Worm (Caenorhabditis elegans) whole organism, young adult: Measurements from ENCODE around the gene clc-7.

ENCODE experiments used
- B0035.1 ChIP-seq: sonication (generic microtip); optimal IDR thresholded peaks from 2 replicates; lab custom pipeline; 2016; ENCODE audit warnings: missing genetic modification characterization, mild to moderate bottlenecking, missing compliant biosample characterization, missing genotype, missing genetic modification reagents
- B0261.1 ChIP-seq: sonication (generic microtip); optimal IDR thresholded peaks from 2 replicates; lab custom pipeline; 2016; ENCODE audit warnings: mild to moderate bottlenecking, missing genetic modification characterization, moderate library complexity, missing compliant biosample characterization
- F37B4.10 ChIP-seq: fragments of 200-800 bp; sonication (Bioruptor generic); IDR thresholded peaks from 2 replicates; pipeline ENCODE4 v1.3.6; 2022; ENCODE audit warnings: missing genetic modification characterization, missing compliant biosample characterization
- F39B2.1 ChIP-seq: fragments of 200-800 bp; sonication (Bioruptor generic); IDR thresholded peaks from 2 replicates; pipeline ENCODE4 v1.3.6; 2022; ENCODE audit warnings: missing genetic modification reagents, missing genetic modification characterization, missing compliant biosample characterization
- F49E8.2 ChIP-seq: sonication (generic microtip); optimal IDR thresholded peaks from 3 replicates; lab custom pipeline; 2017; ENCODE audit warnings: missing genetic modification characterization, mild to moderate bottlenecking, missing compliant biosample characterization, antibody characterized with exemption, moderate library complexity; ENCODE audit not compliant: insufficient read depth
- F52B5.7 ChIP-seq: sonication (generic microtip); optimal IDR thresholded peaks from 2 replicates; lab custom pipeline; 2016; ENCODE audit warnings: mild to moderate bottlenecking, missing genetic modification characterization, missing compliant biosample characterization
- K11D2.4 ChIP-seq: fragments of 200-800 bp; sonication (Bioruptor generic); IDR thresholded peaks from 2 replicates; pipeline ENCODE4 v1.3.6; 2022; ENCODE audit warnings: missing genetic modification reagents, missing genetic modification characterization, missing compliant biosample characterization
- Y53G8AR.9 ChIP-seq: fragments of 200-800 bp; sonication (Bioruptor generic); conservative IDR thresholded peaks from 2 replicates; pipeline ENCODE4 v1.3.6; 2022; ENCODE audit warnings: missing genetic modification reagents, missing genetic modification characterization, missing compliant biosample characterization
- Y67H2A.10 ChIP-seq: fragments of 200-800 bp; sonication (Bioruptor generic); conservative IDR thresholded peaks from 2 replicates; pipeline ENCODE4 v1.3.6; 2022; ENCODE audit warnings: missing genetic modification reagents, missing genetic modification characterization, missing compliant biosample characterization
- Y79H2A.3 ChIP-seq: fragments of 200-800 bp; sonication (Bioruptor generic); conservative IDR thresholded peaks from 2 replicates; pipeline ENCODE4 v1.3.6; 2022; ENCODE audit warnings: missing genetic modification reagents, missing genetic modification characterization, missing compliant biosample characterization
- athp-1 ChIP-seq: sonication (generic microtip); optimal IDR thresholded peaks from 2 replicates; lab custom pipeline; 2017; ENCODE audit warnings: mild to moderate bottlenecking, missing genetic modification characterization, missing compliant biosample characterization
- attf-5 ChIP-seq: fragments of 200-800 bp; sonication (Bioruptor generic); optimal IDR thresholded peaks from 2 replicates; lab custom pipeline; 2018; ENCODE audit warnings: mild to moderate bottlenecking, missing genetic modification characterization, missing compliant biosample characterization
- bed-2 ChIP-seq: fragments of 200-800 bp; sonication (Bioruptor generic); IDR thresholded peaks from 2 replicates; pipeline ENCODE4 v1.3.6; 2022; ENCODE audit warnings: missing genetic modification reagents, missing genetic modification characterization, missing compliant biosample characterization
- ccch-3 ChIP-seq: fragments of 200-800 bp; sonication (Bioruptor generic); optimal IDR thresholded peaks from 2 replicates; lab custom pipeline; 2018; ENCODE audit warnings: mild to moderate bottlenecking, missing genetic modification characterization, missing compliant biosample characterization
- ceh-100 ChIP-seq: fragments of 200-800 bp; sonication (Bioruptor generic); IDR thresholded peaks from 2 replicates; pipeline ENCODE4 v1.3.6; 2022; ENCODE audit warnings: missing genetic modification reagents, missing genetic modification characterization, missing compliant biosample characterization
- chd-7 ChIP-seq: sonication (generic microtip); optimal IDR thresholded peaks from 2 replicates; lab custom pipeline; 2016; ENCODE audit warnings: mild to moderate bottlenecking, missing genetic modification characterization, moderate library complexity, missing compliant biosample characterization
- efl-1 ChIP-seq: fragments of 150-350 bp; optimal IDR thresholded peaks from 2 replicates; lab custom pipeline; 2014; ENCODE audit warnings: missing biosample characterization, missing genetic modification reagents, missing genetic modification characterization
- egl-18 ChIP-seq: fragments of 200-800 bp; sonication (Bioruptor generic); IDR thresholded peaks from 2 replicates; pipeline ENCODE4 v1.3.6; 2022; ENCODE audit warnings: missing genetic modification reagents, missing genetic modification characterization, missing compliant biosample characterization
- egrh-3 ChIP-seq: fragments of 200-800 bp; sonication (Bioruptor generic); IDR thresholded peaks from 2 replicates; pipeline ENCODE4 v1.3.6; 2022; ENCODE audit warnings: missing genetic modification reagents, missing genetic modification characterization, missing compliant biosample characterization
- ets-4 ChIP-seq: fragments of 200-800 bp; sonication (Bioruptor generic); optimal IDR thresholded peaks from 2 replicates; lab custom pipeline; 2018; ENCODE audit warnings: mild to moderate bottlenecking, missing genetic modification characterization, missing compliant biosample characterization
- fkh-3 ChIP-seq: sonication (generic microtip); optimal IDR thresholded peaks from 2 replicates; lab custom pipeline; 2016; ENCODE audit warnings: mild to moderate bottlenecking, missing genetic modification characterization, missing compliant biosample characterization
- him-1 ChIP-seq: sonication (generic microtip); optimal IDR thresholded peaks from 2 replicates; lab custom pipeline; 2016; ENCODE audit warnings: missing genotype, missing genetic modification reagents, missing genetic modification characterization, missing compliant biosample characterization
- let-526 ChIP-seq: fragments of 200-800 bp; sonication (Bioruptor generic); IDR thresholded peaks from 2 replicates; pipeline ENCODE4 v1.3.6; 2022; ENCODE audit warnings: missing genetic modification reagents, missing genetic modification characterization, missing compliant biosample characterization
- lin-26 ChIP-seq: fragments of 200-800 bp; sonication (Bioruptor generic); IDR thresholded peaks from 2 replicates; pipeline ENCODE4 v1.3.6; 2022; ENCODE audit warnings: missing genetic modification reagents, missing genetic modification characterization, missing compliant biosample characterization
- lin-35 ChIP-seq, 3 experiments: fragments of 150-350 bp in 2 of 3; sonication (generic microtip) in 1 of 3; optimal IDR thresholded peaks; 2 replicates each; lab custom pipeline; 2014 to 2018; ENCODE audit warnings: missing biosample characterization in 3 of 3, missing genetic modification characterization in 3 of 3, missing genetic modification reagents in 3 of 3
- lin-40 ChIP-seq: sonication (generic microtip); optimal IDR thresholded peaks from 2 replicates; lab custom pipeline; 2016; ENCODE audit warnings: missing genetic modification characterization, mild to moderate bottlenecking, missing compliant biosample characterization, missing genotype, missing genetic modification reagents
- lsl-1 ChIP-seq: fragments of 200-800 bp; sonication (Bioruptor generic); optimal IDR thresholded peaks from 2 replicates; lab custom pipeline; 2018; ENCODE audit warnings: mild to moderate bottlenecking, missing genetic modification characterization, moderate library complexity, missing compliant biosample characterization
- lsy-27 ChIP-seq: sonication (generic microtip); optimal IDR thresholded peaks from 2 replicates; lab custom pipeline; 2017; ENCODE audit warnings: missing genetic modification characterization, mild to moderate bottlenecking, missing compliant biosample characterization, antibody characterized with exemption, missing genotype, borderline replicate concordance; ENCODE audit not compliant: insufficient read depth
- madf-8 ChIP-seq: fragments of 200-800 bp; sonication (Bioruptor generic); conservative IDR thresholded peaks from 2 replicates; pipeline ENCODE4 v1.3.6; 2022; ENCODE audit warnings: missing genetic modification reagents, missing genetic modification characterization, missing compliant biosample characterization
- nhr-90 ChIP-seq: sonication (generic microtip); optimal IDR thresholded peaks from 2 replicates; lab custom pipeline; 2016; ENCODE audit warnings: missing genotype, mild to moderate bottlenecking, missing genetic modification characterization, missing compliant biosample characterization
- pbrm-1 ChIP-seq: fragments of 200-800 bp; sonication (Bioruptor generic); IDR thresholded peaks from 2 replicates; pipeline ENCODE4 v1.3.6; 2022; ENCODE audit warnings: missing genetic modification reagents, missing genetic modification characterization, missing compliant biosample characterization
- repo-1 ChIP-seq: sonication (generic microtip); optimal IDR thresholded peaks from 2 replicates; lab custom pipeline; 2017; ENCODE audit warnings: mild to moderate bottlenecking, missing genetic modification characterization, missing compliant biosample characterization
- sdz-38 ChIP-seq: sonication (generic microtip); optimal IDR thresholded peaks from 2 replicates; lab custom pipeline; 2016; ENCODE audit warnings: missing genotype, missing genetic modification characterization, missing compliant biosample characterization
- snpc-4 ChIP-seq, 5 experiments: fragments of 150-350 bp in 1 of 5; sonication (generic microtip) in 4 of 5; optimal IDR thresholded peaks; 2 replicates each; lab custom pipeline; 2014 to 2018; ENCODE audit warnings: missing genetic modification characterization in 5 of 5, missing biosample characterization in 3 of 5, antibody characterized with exemption in 2 of 5, mild to moderate bottlenecking in 2 of 5, missing compliant biosample characterization in 2 of 5, missing genotype in 2 of 5, moderate library complexity in 2 of 5, missing genetic modification reagents in 1 of 5
- sptf-2 ChIP-seq: fragments of 200-800 bp; sonication (Bioruptor generic); optimal IDR thresholded peaks from 2 replicates; lab custom pipeline; 2018; ENCODE audit warnings: mild to moderate bottlenecking, missing genetic modification characterization, missing compliant biosample characterization
- tbx-9 ChIP-seq: sonication (generic microtip); optimal IDR thresholded peaks from 2 replicates; lab custom pipeline; 2016; ENCODE audit warnings: borderline replicate concordance, missing genetic modification characterization, inconsistent platforms, missing compliant biosample characterization
- tlf-1 ChIP-seq: fragments of 200-800 bp; sonication (Bioruptor generic); optimal IDR thresholded peaks from 2 replicates; lab custom pipeline; 2018; ENCODE audit warnings: mild to moderate bottlenecking, missing genetic modification characterization, missing compliant biosample characterization
- unc-62 ChIP-seq: fragments of 150-350 bp; optimal IDR thresholded peaks from 2 replicates; lab custom pipeline; 2014; ENCODE audit warnings: missing biosample characterization, missing genetic modification reagents, missing genetic modification characterization
- zim-3 ChIP-seq: sonication (generic microtip); optimal IDR thresholded peaks from 2 replicates; lab custom pipeline; 2017; ENCODE audit warnings: mild to moderate bottlenecking, missing genetic modification characterization, moderate library complexity, missing compliant biosample characterization
- ztf-25 ChIP-seq: fragments of 200-800 bp; sonication (Bioruptor generic); IDR thresholded peaks from 2 replicates; pipeline ENCODE4 v1.3.6; 2022; ENCODE audit warnings: missing genetic modification reagents, missing genetic modification characterization, missing compliant biosample characterization
- ztf-26 ChIP-seq: sonication (generic microtip); optimal IDR thresholded peaks from 2 replicates; lab custom pipeline; 2017; ENCODE audit warnings: missing genetic modification characterization, missing compliant biosample characterization
- ztf-3 ChIP-seq: fragments of 200-800 bp; sonication (Bioruptor generic); optimal IDR thresholded peaks from 2 replicates; lab custom pipeline; 2018; ENCODE audit warnings: mild to moderate bottlenecking, missing genetic modification characterization, missing compliant biosample characterization
- ztf-6 ChIP-seq: fragments of 200-800 bp; sonication (Bioruptor generic); IDR thresholded peaks from 2 replicates; pipeline ENCODE4 v1.3.6; 2022; ENCODE audit warnings: missing genetic modification reagents, missing genetic modification characterization, missing compliant biosample characterization

The clc-7 gene

DNA sequence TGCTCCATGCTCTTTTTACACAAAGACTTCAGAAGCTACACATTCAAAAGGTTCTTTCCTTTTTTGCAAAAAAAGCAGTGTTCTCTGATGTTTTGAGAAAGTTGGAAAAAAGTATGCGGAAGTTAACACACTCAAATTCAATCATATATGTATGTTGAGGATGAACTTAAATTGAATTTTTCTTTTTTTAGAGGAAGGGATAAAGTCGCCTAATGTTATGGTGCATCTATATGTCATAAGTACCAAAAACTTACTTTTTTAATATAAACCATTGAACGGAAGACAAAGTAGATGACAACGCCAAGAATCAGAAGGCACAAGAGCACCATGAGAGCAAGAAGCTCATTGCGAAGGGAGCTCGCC is 39.3 kb upstream of the clc-7 start (continued):
- TF ChIP-seq fkh-3 (tag; lab: Kevin White, UChicago) = no peak
- no peak for TF ChIP-seq Y67H2A.10
- TF ChIP-seq ets-4 (GFP tag; lab: Kevin White, UChicago) = no peak
- TF ChIP-seq tbx-9 = no peak

DNA sequence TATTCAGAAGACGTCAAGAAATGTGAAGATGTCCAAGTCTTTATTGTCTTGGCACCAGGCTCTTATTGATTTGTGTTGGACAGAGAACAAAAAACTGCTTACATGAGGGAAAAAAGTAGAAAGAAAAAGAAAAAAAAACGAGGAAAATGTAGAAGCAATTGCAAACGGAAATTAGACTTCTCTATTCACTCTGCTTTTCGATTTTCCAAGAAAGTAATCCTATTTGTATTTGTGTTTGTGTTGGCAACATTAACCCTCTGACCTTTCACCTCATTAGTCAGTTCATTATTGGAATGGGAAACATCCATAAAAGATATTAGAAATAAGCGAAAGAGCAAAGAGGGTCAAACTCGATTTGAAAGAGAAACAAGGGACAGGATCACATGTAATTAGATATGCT is 36.2 kb upstream of the clc-7 start:
- TF ChIP-seq B0261.1 (tag; lab: Kevin White, UChicago) (no peak), Y53G8AR.9 (GFP tag; lab: Robert Waterston, UW) (no peak), attf-5 (GFP tag; lab: Kevin White, UChicago) (no peak), ztf-25 (GFP tag; lab: Robert Waterston, UW) (no peak), sdz-38 (tag; lab: Kevin White, UChicago) (no peak), ztf-6 (GFP tag; lab: Robert Waterston, UW) (no peak), sptf-2 (GFP tag; lab: Kevin White, UChicago) (no peak), lsy-27 (tag; lab: Kevin White, UChicago) (no peak), F37B4.10 (GFP tag; lab: Robert Waterston, UW) (no peak), lin-35 (GFP tag; optimal IDR thresholded peaks at IDR 0.05; lab: Kevin White, UChicago) (no peak), F39B2.1 (GFP tag; lab: Robert Waterston, UW) (no peak), K11D2.4 (GFP tag; lab: Robert Waterston, UW) (no peak)
- TF ChIP-seq, all 124 proteins: peak for 0

DNA sequence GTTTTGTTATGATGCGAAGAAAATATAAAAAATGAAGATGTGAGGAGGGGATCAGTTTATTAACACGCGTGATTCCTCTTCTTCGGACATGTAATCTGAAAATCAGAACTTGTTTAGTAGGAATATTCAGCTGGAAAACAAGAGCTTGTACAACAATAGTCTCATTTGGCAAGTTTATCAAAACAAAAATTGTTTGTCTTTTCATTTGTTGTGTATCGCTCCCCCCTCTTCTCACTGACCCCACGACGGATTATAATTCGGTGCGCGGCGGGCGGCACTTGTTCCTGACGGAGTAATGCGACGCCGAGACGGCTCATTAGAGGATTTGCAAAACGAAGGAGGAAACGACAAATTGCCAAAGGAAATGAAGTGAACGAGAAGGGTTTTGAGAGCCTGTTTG is 34.0 kb upstream of the clc-7 start, which contains the start of gene ZC449.4:
Gene ZC449.4, minus strand, starts transcription at position 101 of the 400 bp plus-strand sequence.
- TF ChIP-seq efl-1 (GFP tag; lab: Kevin White, UChicago) (no peak), fkh-3 (tag; lab: Kevin White, UChicago) (no peak), him-1 (no peak), zim-3 (tag; lab: Kevin White, UChicago) (no peak), lin-40 (no peak), ets-4 (GFP tag; lab: Kevin White, UChicago) (no peak), ztf-3 (GFP tag; lab: Kevin White, UChicago) (no peak), pbrm-1 (no peak)
- TF ChIP-seq, all 124 proteins: peak for 0

DNA sequence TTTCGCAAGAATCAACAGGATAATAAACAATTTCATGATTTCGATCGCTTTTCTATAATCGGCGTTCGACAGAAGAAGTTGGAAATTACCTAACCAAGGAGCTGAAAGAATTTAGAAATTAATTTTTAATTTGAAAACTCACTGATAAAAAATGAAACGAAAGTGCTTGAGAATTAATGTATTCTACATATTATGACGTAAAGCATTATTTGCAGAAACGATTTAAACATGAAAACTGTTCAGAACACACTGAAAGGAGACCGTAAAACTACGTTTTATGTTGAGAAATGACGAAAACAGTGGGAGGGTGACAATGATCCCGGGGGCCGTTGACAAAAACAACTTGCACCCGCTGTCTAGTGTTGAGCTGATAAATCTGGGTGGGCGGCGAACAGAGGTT is 30.2 kb upstream of the clc-7 start, which contains the start of gene ZC449.5:
Gene ZC449.5, minus strand, starts transcription at position 101 of the 400 bp plus-strand sequence.
- TF ChIP-seq bed-2 (GFP tag; lab: Robert Waterston, UW) (no peak), ztf-3 (GFP tag; lab: Kevin White, UChicago) (no peak), madf-8 (GFP tag; lab: Robert Waterston, UW) (no peak), F49E8.2 (tag; lab: Kevin White, UChicago) (no peak), ztf-26 (tag; lab: Kevin White, UChicago) (no peak), ccch-3 (GFP tag; lab: Kevin White, UChicago) (no peak), nhr-90 (no peak), let-526 (GFP tag; lab: Robert Waterston, UW) (no peak)
- TF ChIP-seq, all 124 proteins: peak for 0

DNA sequence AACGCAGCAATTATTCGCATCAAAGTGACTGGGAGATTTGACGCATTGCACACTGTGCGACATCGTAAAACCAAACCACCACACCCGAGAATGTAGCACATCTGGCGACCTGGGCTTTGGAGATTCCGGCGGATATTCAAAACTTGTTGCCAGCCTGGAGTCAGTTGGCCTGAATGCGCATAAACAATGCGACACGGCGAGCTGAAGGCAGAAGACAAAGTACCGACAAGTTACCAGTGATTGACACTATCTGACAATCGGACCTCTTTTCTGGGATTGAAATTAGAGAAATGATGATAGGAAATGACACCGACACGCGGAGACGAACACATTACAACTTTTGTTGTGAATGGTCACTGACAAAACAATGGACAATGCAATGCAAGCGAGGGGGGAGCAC is 29.1 kb upstream of the clc-7 start:
- TF ChIP-seq athp-1 = no peak
- TF ChIP-seq snpc-4 (GFP tag; optimal IDR thresholded peaks at IDR 0.05; lab: Kevin White, UChicago) = no peak
- TF ChIP-seq snpc-4 (tag; optimal IDR thresholded peaks at IDR 0.05; lab: Kevin White, UChicago) = no peak
- TF ChIP-seq ceh-100 (GFP tag; lab: Robert Waterston, UW) = no peak
- TF ChIP-seq Y79H2A.3 (GFP tag; lab: Robert Waterston, UW) = no peak
- no peak for TF ChIP-seq repo-1 (tag; lab: Kevin White, UChicago)
- TF ChIP-seq F52B5.7 = no peak
- TF ChIP-seq egl-18 (GFP tag; lab: Robert Waterston, UW) = no peak
- TF ChIP-seq egrh-3 (GFP tag; lab: Robert Waterston, UW) = no peak
- TF ChIP-seq lsl-1 (GFP tag; lab: Kevin White, UChicago) = no peak
- TF ChIP-seq chd-7 (tag; lab: Kevin White, UChicago) = no peak
- no peak for TF ChIP-seq tlf-1 (GFP tag; lab: Kevin White, UChicago)
- no peak for TF ChIP-seq let-526 (GFP tag; lab: Robert Waterston, UW)
- no peak for TF ChIP-seq lin-26
- TF ChIP-seq B0035.1 (tag; lab: Kevin White, UChicago) = no peak
- no peak for TF ChIP-seq unc-62
